Fruit fly (Drosophila melanogaster) S2 (cell line): Measurements from ENCODE around the gene Traf4.

ENCODE experiments used
- CG8478 ChIP-seq: fragments of >200 bp; optimal IDR thresholded peaks from 2 replicates; lab custom pipeline; 2018
- CTCF ChIP-seq, 2 experiments: fragments of >200 bp; optimal IDR thresholded peaks; 2 replicates each; lab custom pipeline; 2018

dm6 chr2L:4331779-4332328 lies 29.9 kb upstream of the Traf4 start:
- TF ChIP-seq CG8478 (lab: Kevin White, UChicago) (no peak), CTCF (optimal IDR thresholded peaks at IDR 0.05; lab: Kevin White, UChicago) (no peak)
